Fruit fly (Drosophila melanogaster) whole organism, wandering third instar larva: ENCODE measurements around the gene CG14212.

Source experiments
- Abd-B ChIP-seq: fragments of >200 bp; optimal IDR thresholded peaks from 2 replicates; lab custom pipeline; 2017; ENCODE audit warnings: missing biosample characterization, missing genetic modification characterization
- CG32264 ChIP-seq: fragments of 200-800 bp; sonication (Bioruptor generic); optimal IDR thresholded peaks from 2 replicates; lab custom pipeline; 2016; ENCODE audit warnings: missing biosample characterization, missing genetic modification characterization
- CG9705 ChIP-seq: fragments of 200-800 bp; sonication (Bioruptor generic); optimal IDR thresholded peaks from 2 replicates; lab custom pipeline; 2018; ENCODE audit warnings: missing biosample characterization, mild to moderate bottlenecking, missing genetic modification characterization
- CrebA ChIP-seq: fragments of 200-800 bp; sonication (Bioruptor generic); optimal IDR thresholded peaks from 2 replicates; lab custom pipeline; 2016; ENCODE audit warnings: missing biosample characterization, mild to moderate bottlenecking, missing genetic modification characterization, borderline replicate concordance
- Dfd ChIP-seq: fragments of >200 bp; optimal IDR thresholded peaks from 2 replicates; lab custom pipeline; 2017; ENCODE audit warnings: missing biosample characterization, missing genetic modification characterization
- Dif ChIP-seq: fragments of 200-275, 200-300 bp; sonication (Bioruptor generic); optimal IDR thresholded peaks from 2 replicates; lab custom pipeline; 2018; ENCODE audit warnings: missing biosample characterization, missing genetic modification characterization; ENCODE audit not compliant: partially characterized antibody
- HLH106 ChIP-seq: fragments of 200-800 bp; optimal IDR thresholded peaks from 3 replicates; lab custom pipeline; 2019; ENCODE audit warnings: missing biosample characterization, mild to moderate bottlenecking, missing genetic modification characterization, moderate library complexity
- Hnf4 ChIP-seq: fragments of 200-800 bp; sonication (Bioruptor generic); optimal IDR thresholded peaks from 2 replicates; lab custom pipeline; 2016; ENCODE audit warnings: missing biosample characterization, mild to moderate bottlenecking, missing genetic modification characterization
- Hr78 ChIP-seq: fragments of >200 bp; optimal IDR thresholded peaks from 2 replicates; lab custom pipeline; 2017; ENCODE audit warnings: missing biosample characterization, missing genetic modification characterization
- Hr83 ChIP-seq: fragments of 200-300 bp; sonication (Bioruptor generic); optimal IDR thresholded peaks from 2 replicates; lab custom pipeline; 2016; ENCODE audit warnings: missing biosample characterization, mild to moderate bottlenecking, missing genetic modification characterization, moderate library complexity; ENCODE audit not compliant: poor library complexity, severe bottlenecking
- Jra ChIP-seq: sonication (Bioruptor generic); optimal IDR thresholded peaks from 2 replicates; lab custom pipeline; 2016; ENCODE audit warnings: missing biosample characterization, missing genetic modification characterization
- Myc ChIP-seq: fragments of >200 bp; optimal IDR thresholded peaks from 2 replicates; lab custom pipeline; 2017
- N ChIP-seq: fragments of >200 bp; optimal IDR thresholded peaks from 2 replicates; lab custom pipeline; 2018; ENCODE audit warnings: missing biosample characterization, missing external identifiers, missing genetic modification characterization
- OdsH ChIP-seq: fragments of 200-800 bp; sonication (Bioruptor generic); optimal IDR thresholded peaks from 2 replicates; lab custom pipeline; 2016; ENCODE audit warnings: missing biosample characterization, mild to moderate bottlenecking, missing genetic modification characterization
- Sp1 ChIP-seq: fragments of 200-800 bp; sonication (Bioruptor generic); optimal IDR thresholded peaks from 3 replicates; lab custom pipeline; 2019; ENCODE audit warnings: missing biosample characterization, mild to moderate bottlenecking, missing genetic modification characterization, moderate library complexity
- Vsx2 ChIP-seq: fragments of 200-300, 225-300 bp; sonication (Bioruptor generic); optimal IDR thresholded peaks from 2 replicates; lab custom pipeline; 2018; ENCODE audit warnings: missing biosample characterization, missing genetic modification characterization; ENCODE audit not compliant: partially characterized antibody
- br ChIP-seq: fragments of 200-800 bp; sonication (Bioruptor generic); optimal IDR thresholded peaks from 2 replicates; lab custom pipeline; 2016; ENCODE audit warnings: missing biosample characterization, missing genetic modification characterization
- brk ChIP-seq: fragments of 200-800 bp; sonication (Bioruptor generic); optimal IDR thresholded peaks from 2 replicates; lab custom pipeline; 2016; ENCODE audit warnings: missing biosample characterization, mild to moderate bottlenecking, missing genetic modification characterization
- dl ChIP-seq, 2 experiments: fragments of 175-275, 200-275 bp in 1 of 2; fragments of 200-275 bp in 1 of 2; sonication (Bioruptor generic); optimal IDR thresholded peaks; lab custom pipeline; 2018; ENCODE audit warnings: mild to moderate bottlenecking in 2 of 2, missing biosample characterization in 2 of 2, missing genetic modification characterization in 2 of 2, moderate library complexity in 2 of 2; ENCODE audit not compliant: partially characterized antibody in 2 of 2, insufficient read depth in 1 of 2
- dmrt93B ChIP-seq: fragments of 200-800 bp; sonication (Bioruptor generic); optimal IDR thresholded peaks from 2 replicates; lab custom pipeline; 2018; ENCODE audit warnings: missing biosample characterization, mild to moderate bottlenecking, missing genetic modification characterization
- dsf ChIP-seq: sonication (Bioruptor generic); optimal IDR thresholded peaks from 2 replicates; lab custom pipeline; 2016; ENCODE audit warnings: missing biosample characterization, missing genetic modification characterization, borderline replicate concordance
- ey ChIP-seq: fragments of 200-800 bp; sonication (Bioruptor generic); optimal IDR thresholded peaks from 2 replicates; lab custom pipeline; 2016; ENCODE audit warnings: missing biosample characterization, missing genetic modification characterization
- foxo ChIP-seq, 2 experiments: fragments of 200-800 bp; sonication (Bioruptor generic); optimal IDR thresholded peaks; 2 replicates in 1 of 2; 3 replicates in 1 of 2; lab custom pipeline; 2016 to 2017; ENCODE audit warnings: missing biosample characterization in 2 of 2, missing genetic modification characterization in 2 of 2
- fru ChIP-seq: fragments of 200-800 bp; sonication (Bioruptor generic); optimal IDR thresholded peaks from 3 replicates; lab custom pipeline; 2016; ENCODE audit warnings: missing biosample characterization, mild to moderate bottlenecking, missing genetic modification characterization
- h ChIP-seq: fragments of 200-800 bp; sonication (Bioruptor generic); optimal IDR thresholded peaks from 3 replicates; lab custom pipeline; 2016; ENCODE audit warnings: missing biosample characterization, mild to moderate bottlenecking, missing genetic modification characterization
- jim ChIP-seq: fragments of 175-275, 200-325 bp; sonication (Bioruptor generic); optimal IDR thresholded peaks from 2 replicates; lab custom pipeline; 2016; ENCODE audit warnings: missing biosample characterization, mild to moderate bottlenecking, missing genetic modification characterization
- lola ChIP-seq: fragments of >200 bp; optimal IDR thresholded peaks from 2 replicates; lab custom pipeline; 2017; ENCODE audit warnings: missing biosample characterization, missing genetic modification characterization
- pan ChIP-seq: fragments of >200 bp; optimal IDR thresholded peaks from 2 replicates; lab custom pipeline; 2017
- psq ChIP-seq: fragments of 200-800 bp; sonication (Bioruptor generic); optimal IDR thresholded peaks from 3 replicates; lab custom pipeline; 2017; ENCODE audit warnings: missing biosample characterization, mild to moderate bottlenecking, missing genetic modification characterization, moderate library complexity
- tai ChIP-seq: sonication (Bioruptor generic); optimal IDR thresholded peaks from 2 replicates; lab custom pipeline; 2016; ENCODE audit warnings: missing biosample characterization, missing genetic modification characterization
- usp ChIP-seq: fragments of >200 bp; optimal IDR thresholded peaks from 2 replicates; lab custom pipeline; 2017; ENCODE audit warnings: missing biosample characterization, missing genetic modification characterization

The CG14212 gene

dm6 chrX:19605915-19606314, 19.6 kb upstream of the CG14212 start:
- no peak for TF ChIP-seq Dfd
- TF ChIP-seq N (GFP tag; lab: Kevin White, UChicago) = no peak
- no peak for TF ChIP-seq dsf (GFP tag; lab: Kevin White, UChicago)
- no peak for TF ChIP-seq ey (GFP tag; lab: Kevin White, UChicago)
- no peak for TF ChIP-seq Hr78
- TF ChIP-seq psq (GFP tag; lab: Kevin White, UChicago) = no peak
- TF ChIP-seq pan (lab: Kevin White, UChicago) = no peak
- TF ChIP-seq foxo (GFP tag; optimal IDR thresholded peaks at IDR 0.05; lab: Kevin White, UChicago) = no peak
- TF ChIP-seq CG32264 (GFP tag; lab: Kevin White, UChicago) = no peak
- TF ChIP-seq dmrt93B (GFP tag; lab: Kevin White, UChicago) = no peak
- no peak for TF ChIP-seq br (GFP tag; lab: Kevin White, UChicago)
- TF ChIP-seq fru (GFP tag; lab: Kevin White, UChicago) = no peak
- no peak for TF ChIP-seq lola (GFP tag; lab: Kevin White, UChicago)
- TF ChIP-seq CrebA (GFP tag; lab: Kevin White, UChicago) = no peak
- TF ChIP-seq Hr83 = no peak
- no peak for TF ChIP-seq Sp1 (GFP tag; lab: Kevin White, UChicago)
- TF ChIP-seq Myc (lab: Kevin White, UChicago) = no peak

dm6 chrX:19606558-19606957, 18.9 kb upstream of the CG14212 start:
- TF ChIP-seq usp (no peak), Hnf4 (GFP tag; lab: Kevin White, UChicago) (no peak), lola (GFP tag; lab: Kevin White, UChicago) (no peak), dsf (GFP tag; lab: Kevin White, UChicago) (no peak), Dfd (no peak), tai (GFP tag; lab: Kevin White, UChicago) (no peak), HLH106 (no peak), dmrt93B (GFP tag; lab: Kevin White, UChicago) (no peak), Vsx2 (GFP tag; lab: Kevin White, UChicago) (no peak), psq (GFP tag; lab: Kevin White, UChicago) (no peak), Hr78 (no peak), N (GFP tag; lab: Kevin White, UChicago) (no peak), pan (lab: Kevin White, UChicago) (no peak), Jra (no peak), CG32264 (GFP tag; lab: Kevin White, UChicago) (no peak)

dm6 chrX:19606971-19607370, 18.5 kb upstream of the CG14212 start:
- TF ChIP-seq Hr83 (no peak), Abd-B (GFP tag; lab: Kevin White, UChicago) (no peak), CG32264 (GFP tag; lab: Kevin White, UChicago) (no peak), OdsH (GFP tag; lab: Kevin White, UChicago) (no peak), Hr78 (no peak), CG9705 (GFP tag; lab: Kevin White, UChicago) (no peak), pan (lab: Kevin White, UChicago) (no peak), psq (GFP tag; lab: Kevin White, UChicago) (no peak), brk (GFP tag; lab: Kevin White, UChicago) (no peak)
- TF ChIP-seq, all 38 proteins: peak for 0

dm6 chrX:19608042-19608609, 17.4 kb upstream of the CG14212 start:
- TF ChIP-seq tai (GFP tag; lab: Kevin White, UChicago) (no peak), Hr83 (no peak), OdsH (GFP tag; lab: Kevin White, UChicago) (peak; percentile 22), h (peak; percentile 16), psq (GFP tag; lab: Kevin White, UChicago) (peak; percentile 79), Sp1 (GFP tag; lab: Kevin White, UChicago) (peak; percentile 2)

dm6 chrX:19611226-19611625, 14.3 kb upstream of the CG14212 start, which contains the start of the genes Shawn and Tyler:
Gene Shawn, plus strand, starts transcription at chrX:19611526.
Gene Tyler, plus strand, starts transcription at chrX:19611526.
- no peak for TF ChIP-seq brk (GFP tag; lab: Kevin White, UChicago)
- no peak for TF ChIP-seq lola (GFP tag; lab: Kevin White, UChicago)
- TF ChIP-seq OdsH (GFP tag; lab: Kevin White, UChicago) = no peak
- no peak for TF ChIP-seq h
- TF ChIP-seq HLH106 = no peak
- no peak for TF ChIP-seq jim (GFP tag; lab: Kevin White, UChicago)
- no peak for TF ChIP-seq dl (GFP tag; optimal IDR thresholded peaks at IDR 0.05; lab: Kevin White, UChicago; ENCODE audit: insufficient read depth in 1 of 2, partially characterized antibody in 2 of 2)
- no peak for TF ChIP-seq CrebA (GFP tag; lab: Kevin White, UChicago)
- no peak for TF ChIP-seq Dif (GFP tag; lab: Kevin White, UChicago)
